Worm (Caenorhabditis elegans): ENCODE measurements around the gene M7.7.

M7.7 gene

DNA sequence TGAATTAATAATTGTTTCAGACTA lies 36.2 kb downstream of the M7.7 start, which contains the start of gene swsn-4:
TSS of gene swsn-4 (plus strand) at position 21 of the 24 bp plus-strand sequence.
- TF ChIP-seq C08G9.2 (tag; optimal IDR thresholded peaks at IDR 0.05) = no peak
- TF ChIP-seq pag-3 (tag; optimal IDR thresholded peaks at IDR 0.05; ENCODE audit: borderline replicate concordance) = no peak
- no peak for TF ChIP-seq C38D4.7 (GFP tag; optimal IDR thresholded peaks at IDR 0.05)
- no peak for TF ChIP-seq lin-11 (tag; optimal IDR thresholded peaks at IDR 0.05)
- no peak for TF ChIP-seq ceh-31 (tag; optimal IDR thresholded peaks at IDR 0.05)
- no peak for TF ChIP-seq tbx-7 (tag; optimal IDR thresholded peaks at IDR 0.05)
- no peak for TF ChIP-seq fax-1 (tag; optimal IDR thresholded peaks at IDR 0.05)
- no peak for TF ChIP-seq ceh-2 (tag; optimal IDR thresholded peaks at IDR 0.05)
- TF ChIP-seq sdc-2 (tag; optimal IDR thresholded peaks at IDR 0.05) = no peak

DNA sequence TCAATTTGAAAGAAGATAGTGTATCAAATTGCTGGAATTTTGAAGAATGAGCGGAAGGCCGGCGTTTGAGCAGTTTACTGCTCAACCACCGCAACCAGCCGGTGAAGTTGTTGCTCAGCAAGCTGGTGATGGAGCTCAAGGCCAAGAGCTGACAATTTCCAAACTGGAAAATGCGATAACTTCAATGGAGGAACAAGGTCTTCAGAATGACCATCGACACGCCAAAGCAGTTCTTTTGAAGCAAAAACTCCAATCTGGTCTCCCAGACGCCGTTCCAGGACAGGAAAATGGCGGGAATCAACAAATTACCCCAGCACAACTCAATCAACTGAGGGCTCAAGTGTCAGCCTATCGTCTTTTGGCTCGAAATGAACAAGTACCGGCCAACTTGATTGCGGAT lies 36.4 kb downstream of the M7.7 start:
- no peak for TF ChIP-seq tbx-2 (tag; optimal IDR thresholded peaks at IDR 0.05)
- no peak for TF ChIP-seq zip-5 (tag; optimal IDR thresholded peaks at IDR 0.05)
- no peak for TF ChIP-seq dve-1 (tag; optimal IDR thresholded peaks at IDR 0.05)
- TF ChIP-seq Y22D7AL.16 (tag; optimal IDR thresholded peaks at IDR 0.05) = no peak
- no peak for TF ChIP-seq elt-2 (tag; optimal IDR thresholded peaks at IDR 0.05)
- TF ChIP-seq ceh-22 (tag; optimal IDR thresholded peaks at IDR 0.05) = no peak
- TF ChIP-seq mec-3 (tag; optimal IDR thresholded peaks at IDR 0.05; ENCODE audit: borderline replicate concordance) = no peak
- no peak for TF ChIP-seq eyg-1 (tag; optimal IDR thresholded peaks at IDR 0.05)
- no peak for TF ChIP-seq lim-6 (tag; optimal IDR thresholded peaks at IDR 0.05)

DNA sequence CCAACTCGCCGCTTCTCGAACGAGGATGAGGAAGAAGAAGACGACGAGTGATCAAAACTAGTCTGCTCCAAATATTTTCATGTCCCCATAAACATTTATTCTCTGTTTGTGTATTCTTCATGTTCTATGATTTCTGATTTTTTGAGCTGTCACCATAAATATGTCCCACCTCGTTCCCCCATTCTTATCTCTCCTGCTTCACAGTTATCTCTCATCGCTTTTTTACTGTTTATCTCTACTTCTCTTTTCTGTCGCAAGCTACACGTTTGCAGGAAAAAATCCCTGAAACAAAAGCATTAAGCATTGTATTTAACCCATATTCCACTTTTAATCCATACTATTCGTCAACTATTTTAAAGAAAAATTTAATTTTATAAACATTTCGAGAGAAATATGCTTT lies 41.1 kb downstream of the M7.7 start:
- no peak for TF ChIP-seq fkh-10 (GFP tag; optimal IDR thresholded peaks at IDR 0.05)
- TF ChIP-seq ceh-9 (tag; optimal IDR thresholded peaks at IDR 0.05) = no peak
- TF ChIP-seq pat-9 (tag; optimal IDR thresholded peaks at IDR 0.05) = no peak
- no peak for TF ChIP-seq elt-2 (tag; optimal IDR thresholded peaks at IDR 0.05)
- TF ChIP-seq unc-86 (tag; optimal IDR thresholded peaks at IDR 0.05) = no peak
- no peak for TF ChIP-seq F13H6.1 (tag; optimal IDR thresholded peaks at IDR 0.05)
- no peak for TF ChIP-seq che-1 (tag; optimal IDR thresholded peaks at IDR 0.05)
- TF ChIP-seq unc-3 (GFP tag; conservative IDR thresholded peaks at IDR 0.05) = no peak
- no peak for TF ChIP-seq unc-3 (tag; optimal IDR thresholded peaks at IDR 0.05)
- TF ChIP-seq ceh-24 (tag; optimal IDR thresholded peaks at IDR 0.05) = no peak
- TF ChIP-seq ceh-31 (tag; optimal IDR thresholded peaks at IDR 0.05) = no peak
- no peak for TF ChIP-seq K02D7.2 (tag; optimal IDR thresholded peaks at IDR 0.05)

DNA sequence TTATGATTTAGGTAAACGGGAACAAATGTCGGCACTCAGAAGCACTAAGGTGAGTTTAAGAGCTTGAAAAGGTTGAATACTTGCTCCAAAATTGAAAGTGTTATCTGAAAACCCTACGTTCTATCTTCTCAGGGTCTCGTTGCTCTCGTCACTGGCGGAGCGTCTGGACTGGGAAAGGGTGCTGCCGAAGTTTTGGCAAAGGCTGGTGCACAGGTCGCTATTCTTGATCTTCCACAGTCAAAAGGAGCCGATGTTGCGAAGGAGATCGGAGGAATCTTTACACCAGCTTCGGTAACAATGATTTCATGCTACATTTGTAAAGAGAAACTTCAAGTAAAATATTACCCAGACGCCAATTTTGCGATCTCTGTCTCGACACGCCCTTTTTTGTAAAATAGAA lies 41.6 kb downstream of the M7.7 start, which contains the start of gene ard-1:
TSS of gene ard-1 (plus strand) at position 12 of the 400 bp plus-strand sequence.
- TF ChIP-seq hlh-6 (tag; optimal IDR thresholded peaks at IDR 0.05) = no peak

All from whole organism, late embryonic.